Fruit fly (Drosophila melanogaster): Measurements from ENCODE around the gene CG10375.

The CG10375 gene

dm6 chr3R:23803668-23804067, 36.2 kb downstream of the CG10375 start, which contains the start of gene CG34355 (continued):
- TF ChIP-seq CrebB (tag; optimal IDR thresholded peaks at IDR 0.05) (peak; percentile 37), CG6272 (GFP tag; IDR thresholded peaks at IDR 0.05) (no peak), CG10543 (GFP tag; optimal IDR thresholded peaks at IDR 0.05) (no peak), CG2678 (tag; optimal IDR thresholded peaks at IDR 0.05) (no peak), CG13894 (tag; optimal IDR thresholded peaks at IDR 0.05) (no peak), sr (GFP tag; IDR thresholded peaks at IDR 0.05) (no peak), CG18764 (GFP tag; optimal IDR thresholded peaks at IDR 0.05) (no peak), CG7786 (GFP tag; optimal IDR thresholded peaks at IDR 0.05) (no peak), onecut (GFP tag; IDR thresholded peaks at IDR 0.05) (peak; percentile 52; the same call in 1 of the 2 replicates), CG13775 (GFP tag; optimal IDR thresholded peaks at IDR 0.05) (peak; percentile 47), lola (GFP tag; optimal IDR thresholded peaks at IDR 0.05) (no peak), CG30020 (tag; optimal IDR thresholded peaks at IDR 0.05) (no peak), CG12236 (GFP tag; optimal IDR thresholded peaks at IDR 0.05) (no peak), sc (optimal IDR thresholded peaks at IDR 0.05) (no peak), sc (GFP tag; optimal IDR thresholded peaks at IDR 0.05) (peak; percentile 36), CG16863 (GFP tag; optimal IDR thresholded peaks at IDR 0.05) (peak; percentile 15), HHEX (GFP tag; optimal IDR thresholded peaks at IDR 0.05) (peak; percentile 46), Trl (optimal IDR thresholded peaks at IDR 0.05) (no peak), Trl (GFP tag; optimal IDR thresholded peaks at IDR 0.05) (no peak), HLH54F (GFP tag; optimal IDR thresholded peaks at IDR 0.05) (no peak), bowl (GFP tag; IDR thresholded peaks at IDR 0.05) (no peak), E2f1 (GFP tag; IDR thresholded peaks at IDR 0.05) (no peak), Sin3A (optimal IDR thresholded peaks at IDR 0.05) (no peak), CG15011 (GFP tag; optimal IDR thresholded peaks at IDR 0.05) (peak; percentile 62), Optix (GFP tag; IDR thresholded peaks at IDR 0.05) (no peak), knrl (GFP tag; IDR thresholded peaks at IDR 0.05; ENCODE audit: partially characterized antibody) (no peak), btn (GFP tag; optimal IDR thresholded peaks at IDR 0.05) (peak; percentile 30), CG1602 (GFP tag; optimal IDR thresholded peaks at IDR 0.05) (no peak), Atf6 (GFP tag; IDR thresholded peaks at IDR 0.05) (no peak), Taf1 (GFP tag; IDR thresholded peaks at IDR 0.05) (no peak), CG9727 (GFP tag; optimal IDR thresholded peaks at IDR 0.05) (no peak), Hr51 (GFP tag; optimal IDR thresholded peaks at IDR 0.05) (no peak), CG9932 (GFP tag; IDR thresholded peaks at IDR 0.05) (no peak), CG8359 (GFP tag; optimal IDR thresholded peaks at IDR 0.05; ENCODE audit: borderline replicate concordance) (no peak), Mad (GFP tag; optimal IDR thresholded peaks at IDR 0.05) (no peak), ash1 (GFP tag; optimal IDR thresholded peaks at IDR 0.05) (no peak), CG5180 (GFP tag; optimal IDR thresholded peaks at IDR 0.05) (no peak), aop (GFP tag; IDR thresholded peaks at IDR 0.05) (no peak), CG3995 (GFP tag; optimal IDR thresholded peaks at IDR 0.05) (no peak), CG17612 (GFP tag; IDR thresholded peaks at IDR 0.05) (no peak), mam (GFP tag; optimal IDR thresholded peaks at IDR 0.05) (no peak), da (GFP tag; optimal IDR thresholded peaks at IDR 0.05) (no peak), CG2116 (GFP tag; optimal IDR thresholded peaks at IDR 0.05) (peak; percentile 37), CG17359 (tag; optimal IDR thresholded peaks at IDR 0.05) (no peak), pzg (GFP tag; optimal IDR thresholded peaks at IDR 0.05) (no peak), CG33213 (GFP tag; optimal IDR thresholded peaks at IDR 0.05) (no peak), grn (GFP tag; optimal IDR thresholded peaks at IDR 0.05) (no peak), ERR (GFP tag; optimal IDR thresholded peaks at IDR 0.05) (no peak), usp (GFP tag; optimal IDR thresholded peaks at IDR 0.05) (no peak), Hmr (GFP tag; optimal IDR thresholded peaks at IDR 0.05) (no peak), p53 (GFP tag; optimal IDR thresholded peaks at IDR 0.05) (no peak), cas (GFP tag; IDR thresholded peaks at IDR 0.05) (no peak), Abd-B (GFP tag; optimal IDR thresholded peaks at IDR 0.05) (no peak)

All from whole organism, embryonic.